Worm (Caenorhabditis elegans) whole organism, midembryonic: ENCODE data around the gene R10E11.9.

Experiments
- T22C8.4 ChIP-seq: fragments of 200-800 bp; sonication (Bioruptor generic); IDR thresholded peaks from 2 replicates; pipeline ENCODE4 v1.3.6; 2022; ENCODE audit warnings: missing genetic modification characterization, missing compliant biosample characterization
- cog-1 ChIP-seq: sonication (generic microtip); optimal IDR thresholded peaks from 2 replicates; lab custom pipeline; 2016; ENCODE audit warnings: missing genetic modification characterization, missing compliant biosample characterization
- flt-1 ChIP-seq: fragments of 200-800 bp; sonication (Bioruptor generic); IDR thresholded peaks from 2 replicates; pipeline ENCODE4 v1.3.6; 2022; ENCODE audit warnings: missing genetic modification characterization, missing compliant biosample characterization
- klf-2 ChIP-seq: fragments of 200-800 bp; sonication (Bioruptor generic); conservative IDR thresholded peaks from 2 replicates; pipeline ENCODE4 v1.3.6; 2022; ENCODE audit warnings: missing genetic modification reagents, missing genetic modification characterization, missing compliant biosample characterization
- med-1 ChIP-seq: sonication (generic microtip); optimal IDR thresholded peaks from 2 replicates; lab custom pipeline; 2017; ENCODE audit warnings: missing genetic modification characterization, mild to moderate bottlenecking, missing compliant biosample characterization, antibody characterized with exemption, missing genetic modification reagents; ENCODE audit not compliant: insufficient read depth
- ref-1 ChIP-seq: fragments of 200-800 bp; sonication (Bioruptor generic); conservative IDR thresholded peaks from 2 replicates; pipeline ENCODE4 v1.3.6; 2022; ENCODE audit warnings: missing genetic modification reagents, missing genetic modification characterization, missing compliant biosample characterization
- tab-1 ChIP-seq: fragments of 200-800 bp; sonication (Bioruptor generic); IDR thresholded peaks from 2 replicates; pipeline ENCODE4 v1.3.6; 2022; ENCODE audit warnings: missing genetic modification characterization, missing compliant biosample characterization
- ztf-23 ChIP-seq: fragments of 200-800 bp; sonication (Bioruptor generic); IDR thresholded peaks from 2 replicates; pipeline ENCODE4 v1.3.6; 2022; ENCODE audit warnings: missing genetic modification reagents, missing genetic modification characterization, missing compliant biosample characterization
- ztf-29 ChIP-seq: fragments of 200-800 bp; sonication (Bioruptor generic); IDR thresholded peaks from 2 replicates; pipeline ENCODE4 v1.3.6; 2022; ENCODE audit warnings: missing genetic modification reagents, missing genetic modification characterization, missing compliant biosample characterization

R10E11.9 gene

ce11 chrIII:9822942-9823341 lies 29.5 kb upstream of the R10E11.9 start, which contains the start of gene arl-5:
TSS of gene arl-5 (plus strand) at chrIII:9823242.
- TF ChIP-seq klf-2 (no peak), cog-1 (no peak), flt-1 (GFP tag; lab: Robert Waterston, UW) (no peak), ref-1 (GFP tag; lab: Robert Waterston, UW) (no peak), T22C8.4 (GFP tag; lab: Robert Waterston, UW) (no peak), med-1 (GFP tag; lab: Kevin White, UChicago) (no peak), ztf-23 (GFP tag; lab: Robert Waterston, UW) (no peak), tab-1 (no peak), ztf-29 (no peak)

ce11 chrIII:9818763-9819162 lies 25.3 kb upstream of the R10E11.9 start, which contains the start of gene panl-3:
TSS of gene panl-3 (plus strand) at chrIII:9819056.
- TF ChIP-seq T22C8.4 (GFP tag; lab: Robert Waterston, UW) (no peak), klf-2 (no peak), flt-1 (GFP tag; lab: Robert Waterston, UW) (no peak), tab-1 (no peak), ztf-23 (GFP tag; lab: Robert Waterston, UW) (peak; percentile 70; the same call in 1 of the 2 replicates), ztf-29 (no peak), med-1 (GFP tag; lab: Kevin White, UChicago) (no peak)

- TF ChIP-seq ztf-23 (GFP tag; lab: Robert Waterston, UW) (no peak), med-1 (GFP tag; lab: Kevin White, UChicago) (no peak), flt-1 (GFP tag; lab: Robert Waterston, UW) (no peak), T22C8.4 (GFP tag; lab: Robert Waterston, UW) (no peak), klf-2 (no peak), ref-1 (GFP tag; lab: Robert Waterston, UW) (no peak), ztf-29 (no peak), cog-1 (no peak), tab-1 (no peak)
These were observed 24.5 kb upstream of the R10E11.9 start for ce11 chrIII:9817894-9818293.

- no peak for TF ChIP-seq klf-2
- peak; percentile 68; the same call in 1 of the 2 replicates for TF ChIP-seq tab-1
- no peak for TF ChIP-seq med-1 (GFP tag; lab: Kevin White, UChicago)
- TF ChIP-seq flt-1 (GFP tag; lab: Robert Waterston, UW) = peak; percentile 42; the same call in 1 of the 2 replicates
These were observed 23.7 kb upstream of the R10E11.9 start, which contains the start of gene cnx-1 for ce11 chrIII:9817087-9817612. TSS of gene cnx-1 (minus strand) at chrIII:9817137.

ce11 chrIII:9813146-9813545 lies 19.7 kb upstream of the R10E11.9 start, which contains the start of gene ZK632.14:
TSS of gene ZK632.14 (plus strand) at chrIII:9813446.
- TF ChIP-seq klf-2 (no peak), ztf-29 (no peak), T22C8.4 (GFP tag; lab: Robert Waterston, UW) (no peak), med-1 (GFP tag; lab: Kevin White, UChicago) (no peak), ref-1 (GFP tag; lab: Robert Waterston, UW) (no peak), cog-1 (no peak), flt-1 (GFP tag; lab: Robert Waterston, UW) (no peak), ztf-23 (GFP tag; lab: Robert Waterston, UW) (no peak), tab-1 (no peak)

- TF ChIP-seq ztf-23 (GFP tag; lab: Robert Waterston, UW) = no peak
- no peak for TF ChIP-seq ref-1 (GFP tag; lab: Robert Waterston, UW)
- no peak for TF ChIP-seq T22C8.4 (GFP tag; lab: Robert Waterston, UW)
- TF ChIP-seq tab-1 = no peak
- TF ChIP-seq klf-2 = no peak
- TF ChIP-seq ztf-29 = no peak
These were observed 14.7 kb upstream of the R10E11.9 start, which contains the start of gene gtap-2 for ce11 chrIII:9808179-9808578. TSS of gene gtap-2 (plus strand) at chrIII:9808544.

ce11 chrIII:9807560-9808046 lies 14.2 kb upstream of the R10E11.9 start:
- TF ChIP-seq ref-1 (GFP tag; lab: Robert Waterston, UW) = no peak
- no peak for TF ChIP-seq ztf-23 (GFP tag; lab: Robert Waterston, UW)

- TF ChIP-seq ztf-23 (GFP tag; lab: Robert Waterston, UW) (no peak), cog-1 (no peak), T22C8.4 (GFP tag; lab: Robert Waterston, UW) (no peak), flt-1 (GFP tag; lab: Robert Waterston, UW) (no peak), tab-1 (no peak), ztf-29 (no peak)
These were observed 13.6 kb upstream of the R10E11.9 start, which contains the start of gene ZK632.4 for ce11 chrIII:9806968-9807559. TSS of gene ZK632.4 (minus strand) at chrIII:9807454.

ce11 chrIII:9804997-9805610 lies 11.7 kb upstream of the R10E11.9 start, which contains the start of gene riok-3:
TSS of gene riok-3 (minus strand) at chrIII:9805011.
- TF ChIP-seq ref-1 (GFP tag; lab: Robert Waterston, UW) = no peak
- TF ChIP-seq cog-1 = no peak
- no peak for TF ChIP-seq ztf-29
- no peak for TF ChIP-seq flt-1 (GFP tag; lab: Robert Waterston, UW)
- no peak for TF ChIP-seq T22C8.4 (GFP tag; lab: Robert Waterston, UW)
- TF ChIP-seq tab-1 = no peak
- no peak for TF ChIP-seq ztf-23 (GFP tag; lab: Robert Waterston, UW)
- no peak for TF ChIP-seq klf-2
- no peak for TF ChIP-seq med-1 (GFP tag; lab: Kevin White, UChicago)

- TF ChIP-seq klf-2 = no peak
These were observed 8.6 kb upstream of the R10E11.9 start for ce11 chrIII:9802045-9802444.
